Fruit fly (Drosophila melanogaster): ENCODE results near the gene CG2926.

Gene CG2926

DNA sequence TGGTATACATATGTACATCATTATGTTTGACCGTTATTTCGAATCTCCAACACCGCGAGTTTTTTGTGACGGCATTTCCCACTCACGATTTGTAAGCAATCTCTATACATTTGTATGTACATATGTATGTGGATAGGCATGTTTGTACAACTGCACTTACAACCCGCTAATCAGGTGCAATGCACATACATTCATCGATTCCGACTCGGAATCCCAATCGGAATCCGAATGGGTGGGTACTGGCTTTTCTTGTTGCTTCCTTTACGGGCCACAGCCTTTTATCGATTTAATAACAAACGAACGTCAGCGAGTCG lies 16.8 kb downstream of the CG2926 start (continued):
- TF ChIP-seq CG15696 (tag; optimal IDR thresholded peaks at IDR 0.05) (no peak), CG9932 (GFP tag; IDR thresholded peaks at IDR 0.05) (no peak), HLHmδ (GFP tag; optimal IDR thresholded peaks at IDR 0.05) (no peak), sens-2 (GFP tag; IDR thresholded peaks at IDR 0.05) (no peak), ato (GFP tag; IDR thresholded peaks at IDR 0.05; ENCODE audit: partially characterized antibody) (no peak), Taf1 (GFP tag; IDR thresholded peaks at IDR 0.05) (no peak), CG17328 (GFP tag; IDR thresholded peaks at IDR 0.05) (0 out of 2 replicates have a peak, but pooled peaks have one; percentile 1), CG8478 (optimal IDR thresholded peaks at IDR 0.05) (no peak), bsh (GFP tag; optimal IDR thresholded peaks at IDR 0.05) (no peak), CG6689 (GFP tag; IDR thresholded peaks at IDR 0.05) (no peak), CG14965 (GFP tag; optimal IDR thresholded peaks at IDR 0.05; ENCODE audit: borderline replicate concordance) (no peak), en (GFP tag; optimal IDR thresholded peaks at IDR 0.05) (no peak), Deaf1 (tag; optimal IDR thresholded peaks at IDR 0.05) (no peak), Six4 (GFP tag; optimal IDR thresholded peaks at IDR 0.05) (no peak), CG30431 (GFP tag; optimal IDR thresholded peaks at IDR 0.05) (no peak), maf-S (GFP tag; optimal IDR thresholded peaks at IDR 0.05) (no peak), CG34224 (GFP tag; IDR thresholded peaks at IDR 0.05; ENCODE audit: partially characterized antibody) (no peak), chm (GFP tag; IDR thresholded peaks at IDR 0.05) (no peak), Elba2 (GFP tag; optimal IDR thresholded peaks at IDR 0.05) (peak; percentile 21), mirr (GFP tag; optimal IDR thresholded peaks at IDR 0.05) (no peak), CG8290 (GFP tag; optimal IDR thresholded peaks at IDR 0.05) (no peak), CG8290 (tag; optimal IDR thresholded peaks at IDR 0.05) (no peak), twi (tag; optimal IDR thresholded peaks at IDR 0.05) (peak; percentile 68)

DNA sequence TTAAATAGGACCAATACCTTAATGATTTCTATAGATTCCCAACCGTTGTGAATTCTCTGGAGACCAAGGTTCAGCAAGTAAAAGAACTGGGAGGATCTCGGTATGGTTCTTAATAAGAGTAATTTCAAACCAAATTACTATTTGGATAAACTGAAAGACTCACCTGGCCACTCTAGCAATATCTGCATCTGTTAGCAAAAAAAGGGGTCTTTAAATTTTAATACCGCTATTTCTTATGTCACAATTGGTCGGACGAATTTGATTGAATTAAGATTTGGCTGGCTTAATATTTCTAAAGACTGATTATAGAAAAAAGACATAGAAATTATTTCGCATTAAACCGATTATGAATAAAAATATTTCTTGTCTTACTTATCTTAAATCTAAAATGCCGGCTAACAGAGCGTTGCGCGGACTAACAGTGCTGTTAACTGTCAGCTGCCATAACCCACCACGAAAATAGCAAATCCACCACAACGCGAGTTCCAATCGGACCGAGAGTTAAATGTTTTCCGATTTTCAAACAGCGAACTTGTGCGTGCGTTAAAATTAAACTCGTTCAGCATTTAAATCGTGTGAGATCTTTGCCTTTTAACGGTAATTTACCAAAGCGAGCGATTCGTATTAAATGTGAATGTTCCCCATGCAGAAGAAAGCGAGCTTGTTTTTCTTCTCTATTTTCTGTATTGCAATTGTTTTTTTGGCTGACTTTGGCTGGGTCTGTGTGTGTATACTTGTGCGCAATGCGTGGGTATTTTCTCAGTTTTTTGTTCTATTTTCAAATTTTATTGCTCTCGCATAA lies 17.3 kb downstream of the CG2926 start, which contains the start of gene CRMP:
Gene CRMP, plus strand, starts transcription at position 474 of the 802 bp plus-strand sequence.
- TF ChIP-seq phol (tag; optimal IDR thresholded peaks at IDR 0.05), result peak; percentile 38
- TF ChIP-seq MESR4 (GFP tag; optimal IDR thresholded peaks at IDR 0.05), result peak; percentile 66
- peak; percentile 26 for TF ChIP-seq CG13296 (GFP tag; optimal IDR thresholded peaks at IDR 0.05)
- TF ChIP-seq CG1024 (GFP tag; IDR thresholded peaks at IDR 0.05), result no peak
- peak in 1 of 2 experiments; percentile 61 for TF ChIP-seq Pdp1 (GFP tag; optimal IDR thresholded peaks at IDR 0.05)
- no peak for TF ChIP-seq E2f1 (GFP tag; IDR thresholded peaks at IDR 0.05)
- peak; percentile 36 for TF ChIP-seq Fer1 (GFP tag; optimal IDR thresholded peaks at IDR 0.05)
- TF ChIP-seq CG2120 (GFP tag; optimal IDR thresholded peaks at IDR 0.05), result no peak
- TF ChIP-seq tll (GFP tag; optimal IDR thresholded peaks at IDR 0.05), result no peak
- TF ChIP-seq Dll (GFP tag; IDR thresholded peaks at IDR 0.05; ENCODE audit: partially characterized antibody), result peak; percentile 49; the same call in 1 of the 4 replicates
- TF ChIP-seq CG17829 (tag; optimal IDR thresholded peaks at IDR 0.05), result peak; percentile 24
- peak in 1 of 2 experiments; percentile 28 for TF ChIP-seq bsh (GFP tag; optimal IDR thresholded peaks at IDR 0.05)
- TF ChIP-seq CG34224 (GFP tag; IDR thresholded peaks at IDR 0.05; ENCODE audit: partially characterized antibody), result peak; percentile 70
- peak; percentile 40 for TF ChIP-seq CG6765 (GFP tag; optimal IDR thresholded peaks at IDR 0.05)
- no peak for TF ChIP-seq CG1602 (GFP tag; optimal IDR thresholded peaks at IDR 0.05)
- TF ChIP-seq CG15479 (GFP tag; optimal IDR thresholded peaks at IDR 0.05), result peak; percentile 38
- no peak for TF ChIP-seq gsb-n (tag; optimal IDR thresholded peaks at IDR 0.05)
- TF ChIP-seq Asciz (GFP tag; optimal IDR thresholded peaks at IDR 0.05), result peak; percentile 4
- peak; percentile 59 for TF ChIP-seq CG13287 (GFP tag; IDR thresholded peaks at IDR 0.05; ENCODE audit: partially characterized antibody)
- TF ChIP-seq crp (GFP tag; optimal IDR thresholded peaks at IDR 0.05), result peak in 1 of 2 experiments; percentile 60
- TF ChIP-seq wek (GFP tag; optimal IDR thresholded peaks at IDR 0.05), result no peak
- TF ChIP-seq Dp (GFP tag; optimal IDR thresholded peaks at IDR 0.05), result peak; percentile 15
- no peak for TF ChIP-seq CG10274 (GFP tag; optimal IDR thresholded peaks at IDR 0.05)
- TF ChIP-seq CG15514 (GFP tag; optimal IDR thresholded peaks at IDR 0.05), result peak; percentile 29
- peak; percentile 8 for TF ChIP-seq pzg (GFP tag; optimal IDR thresholded peaks at IDR 0.05)
- no peak for TF ChIP-seq CG10543 (GFP tag; optimal IDR thresholded peaks at IDR 0.05)
- peak; percentile 43 for TF ChIP-seq CG34376 (GFP tag; optimal IDR thresholded peaks at IDR 0.05)
- peak; percentile 60 for TF ChIP-seq Myb (GFP tag; optimal IDR thresholded peaks at IDR 0.05)
